Worm (Caenorhabditis elegans) whole organism, L4 larva: ENCODE results near the gene F46H5.3.
A peak's percentile ranks its signal among the peaks of the same experiment; 100 is the strongest.

ENCODE experiments used
- D1046.2 ChIP-seq: fragments of 200-800 bp; sonication (Bioruptor generic); IDR thresholded peaks from 2 replicates; pipeline ENCODE4 v1.3.6; 2022; ENCODE audit warnings: missing genetic modification characterization, missing compliant biosample characterization
- F44E2.7 ChIP-seq: fragments of 200-800 bp; sonication (Bioruptor generic); IDR thresholded peaks from 2 replicates; pipeline ENCODE4 v2.1.2; 2022; ENCODE audit warnings: missing genetic modification characterization, missing compliant biosample characterization
- aha-1 ChIP-seq: fragments of 150-350 bp; peaks from one replicate; lab custom pipeline; 2014; ENCODE audit warnings: missing biosample characterization, missing genetic modification characterization
- ceh-62 ChIP-seq: sonication (generic microtip); optimal IDR thresholded peaks from 2 replicates; lab custom pipeline; 2017; ENCODE audit warnings: missing biosample characterization, missing genetic modification characterization
- cey-2 ChIP-seq: sonication (generic microtip); optimal IDR thresholded peaks from 3 replicates; lab custom pipeline; 2017; ENCODE audit warnings: missing genetic modification characterization, mild to moderate bottlenecking, missing compliant biosample characterization, antibody characterized with exemption, borderline replicate concordance; ENCODE audit not compliant: insufficient read depth
- daf-12 ChIP-seq: fragments of 150-350 bp; optimal IDR thresholded peaks from 2 replicates; lab custom pipeline; 2014; ENCODE audit warnings: missing biosample characterization, missing genetic modification reagents, missing genetic modification characterization
- daf-16 ChIP-seq, 3 experiments: sonication (generic microtip); optimal IDR thresholded peaks; 2 replicates each; lab custom pipeline; 2016 to 2017; ENCODE audit warnings: missing genetic modification characterization in 3 of 3, missing genetic modification reagents in 3 of 3, mild to moderate bottlenecking in 2 of 3, missing compliant biosample characterization in 2 of 3, missing biosample characterization in 1 of 3, moderate library complexity in 1 of 3
- fos-1 ChIP-seq: fragments of 150-350 bp; optimal IDR thresholded peaks from 2 replicates; lab custom pipeline; 2014; ENCODE audit warnings: missing biosample characterization, missing genetic modification characterization
- gei-8 ChIP-seq: fragments of 200-800 bp; sonication (Bioruptor generic); optimal IDR thresholded peaks from 2 replicates; lab custom pipeline; 2018; ENCODE audit warnings: mild to moderate bottlenecking, missing genetic modification characterization, missing compliant biosample characterization
- jun-1 ChIP-seq: fragments of 150-350 bp; optimal IDR thresholded peaks from 2 replicates; lab custom pipeline; 2014; ENCODE audit warnings: missing biosample characterization, missing genetic modification reagents, missing genetic modification characterization
- lim-7 ChIP-seq: fragments of 200-800 bp; sonication (Bioruptor generic); IDR thresholded peaks from 2 replicates; pipeline ENCODE4 v1.3.6; 2022; ENCODE audit warnings: missing genetic modification characterization, missing compliant biosample characterization
- lin-1 ChIP-seq: fragments of 200-800 bp; sonication (Bioruptor generic); IDR thresholded peaks from 2 replicates; pipeline ENCODE4 v1.3.6; 2022; ENCODE audit warnings: missing genetic modification reagents, missing genetic modification characterization, missing compliant biosample characterization
- lin-29 ChIP-seq: fragments of 200-800 bp; sonication (Bioruptor generic); IDR thresholded peaks from 2 replicates; pipeline ENCODE4 v1.3.6; 2022; ENCODE audit warnings: missing genetic modification reagents, missing genetic modification characterization, missing compliant biosample characterization
- lin-39 ChIP-seq: fragments of 150-350 bp; optimal IDR thresholded peaks from 2 replicates; lab custom pipeline; 2014; ENCODE audit warnings: missing biosample characterization, missing genetic modification reagents, missing genetic modification characterization
- mdt-29 ChIP-seq: fragments of 200-800 bp; sonication (Bioruptor generic); IDR thresholded peaks from 2 replicates; pipeline ENCODE4 v1.3.6; 2022; ENCODE audit warnings: missing genetic modification reagents, missing genetic modification characterization, missing compliant biosample characterization
- mep-1 ChIP-seq: fragments of 150-350 bp; sonication (generic microtip); optimal IDR thresholded peaks from 3 replicates; lab custom pipeline; 2014; ENCODE audit warnings: missing biosample characterization, missing genetic modification characterization
- mes-2 ChIP-seq: sonication (generic microtip); optimal IDR thresholded peaks from 2 replicates; lab custom pipeline; 2016; ENCODE audit warnings: missing genotype, mild to moderate bottlenecking, missing genetic modification characterization, missing compliant biosample characterization; ENCODE audit not compliant: poor library complexity, severe bottlenecking
- mxl-2 ChIP-seq: fragments of 200-800 bp; sonication (Bioruptor generic); conservative IDR thresholded peaks from 2 replicates; pipeline ENCODE4 v1.3.6; 2022; ENCODE audit warnings: missing genetic modification reagents, missing genetic modification characterization, missing compliant biosample characterization
- nhr-102 ChIP-seq: sonication (generic microtip); optimal IDR thresholded peaks from 2 replicates; lab custom pipeline; 2016; ENCODE audit warnings: mild to moderate bottlenecking, missing genetic modification characterization, moderate library complexity, missing compliant biosample characterization
- nhr-25 ChIP-seq: sonication (generic microtip); optimal IDR thresholded peaks from 2 replicates; lab custom pipeline; 2017; ENCODE audit warnings: missing genetic modification characterization, mild to moderate bottlenecking, missing compliant biosample characterization, antibody characterized with exemption, moderate library complexity, borderline replicate concordance; ENCODE audit not compliant: insufficient read depth
- nhr-77 ChIP-seq: fragments of 150-350 bp; optimal IDR thresholded peaks from 2 replicates; lab custom pipeline; 2014; ENCODE audit warnings: missing biosample characterization, missing genetic modification characterization
- sdz-12 ChIP-seq: fragments of 200-800 bp; sonication (Bioruptor generic); optimal IDR thresholded peaks from 2 replicates; lab custom pipeline; 2018; ENCODE audit warnings: mild to moderate bottlenecking, missing genetic modification characterization, missing compliant biosample characterization
- set-16 ChIP-seq: fragments of 200-800 bp; sonication (Bioruptor generic); IDR thresholded peaks from 2 replicates; pipeline ENCODE4 v1.3.6; 2022; ENCODE audit warnings: missing genetic modification reagents, missing genetic modification characterization, missing compliant biosample characterization
- unc-130 ChIP-seq: sonication (generic microtip); optimal IDR thresholded peaks from 2 replicates; lab custom pipeline; 2016; ENCODE audit warnings: missing genetic modification reagents, missing genetic modification characterization, missing compliant biosample characterization
- unc-62 ChIP-seq, 3 experiments: fragments of 150-350 bp in 1 of 3; sonication (generic microtip); optimal IDR thresholded peaks in 2 of 3; peaks in 1 of 3; 1 replicate in 1 of 3; 2 replicates in 2 of 3; lab custom pipeline; 2014 to 2017; ENCODE audit warnings: missing biosample characterization in 3 of 3, missing genetic modification characterization in 3 of 3, missing genetic modification reagents in 3 of 3, missing genotype in 1 of 3
- vab-7 ChIP-seq: fragments of 200-800 bp; sonication (Bioruptor generic); IDR thresholded peaks from 2 replicates; pipeline ENCODE4 v1.3.6; 2022; ENCODE audit warnings: missing genetic modification reagents, missing genetic modification characterization, missing compliant biosample characterization
- zag-1 ChIP-seq: fragments of 150-350 bp; optimal IDR thresholded peaks from 2 replicates; lab custom pipeline; 2014; ENCODE audit warnings: missing biosample characterization, missing genetic modification characterization
- zip-11 ChIP-seq: fragments of 200-800 bp; sonication (Bioruptor generic); IDR thresholded peaks from 2 replicates; pipeline ENCODE4 v1.3.6; 2022; ENCODE audit warnings: missing genetic modification characterization, missing compliant biosample characterization
- zip-2 ChIP-seq: fragments of 150-350 bp; optimal IDR thresholded peaks from 2 replicates; lab custom pipeline; 2014; ENCODE audit warnings: missing biosample characterization, missing genetic modification characterization

The F46H5.3 gene

ce11 chrX:7284724-7285184 lies 46.3 kb upstream of the F46H5.3 start (continued):
- TF ChIP-seq mdt-29 (GFP tag; lab: Robert Waterston, UW), result no peak
- TF ChIP-seq nhr-77 (tag; lab: Kevin White, UChicago), result no peak
- TF ChIP-seq mep-1 (tag; lab: Kevin White, UChicago), result peak; percentile 64
- no peak for TF ChIP-seq zag-1 (tag; lab: Kevin White, UChicago)
- no peak for TF ChIP-seq unc-130
- TF ChIP-seq lin-1 (GFP tag; lab: Robert Waterston, UW), result no peak
- no peak for TF ChIP-seq mes-2 (tag; lab: Kevin White, UChicago)

- no peak for TF ChIP-seq ceh-62 (tag; lab: Kevin White, UChicago)
- peak in 1 of 2 experiments; percentile 8 for TF ChIP-seq unc-62 (GFP tag; optimal IDR thresholded peaks at IDR 0.05 in 1 of 2; lab: Kevin White, UChicago)
- TF ChIP-seq unc-62 (tag; optimal IDR thresholded peaks at IDR 0.05; lab: Kevin White, UChicago), result no peak
- TF ChIP-seq zip-2, result no peak
- TF ChIP-seq aha-1 (tag; lab: Kevin White, UChicago), result peak; percentile 96
Observed at ce11 chrX:7283136-7283535, 44.7 kb upstream of the F46H5.3 start.

- TF ChIP-seq F44E2.7 (GFP tag; lab: Robert Waterston, UW), result no peak
- no peak for TF ChIP-seq D1046.2 (GFP tag; lab: Robert Waterston, UW)
- TF ChIP-seq set-16 (GFP tag; lab: Robert Waterston, UW), result peak; percentile 36; the same call in 1 of the 2 replicates
Observed at ce11 chrX:7281347-7281746, 42.9 kb upstream of the F46H5.3 start.

- TF ChIP-seq aha-1 (tag; lab: Kevin White, UChicago) (peak; percentile 34), set-16 (GFP tag; lab: Robert Waterston, UW) (peak; percentile 76), unc-62 (GFP tag; optimal IDR thresholded peaks at IDR 0.05 in 1 of 2; lab: Kevin White, UChicago) (peak in 1 of 2 experiments; percentile 95), unc-62 (tag; optimal IDR thresholded peaks at IDR 0.05; lab: Kevin White, UChicago) (no peak), zag-1 (tag; lab: Kevin White, UChicago) (no peak)
Observed at ce11 chrX:7279671-7280389, 41.4 kb upstream of the F46H5.3 start, which contains the start of gene unc-10. Gene unc-10, minus strand, starts transcription at chrX:7280322.

ce11 chrX:7278095-7278494 lies 39.6 kb upstream of the F46H5.3 start:
- TF ChIP-seq unc-62 (GFP tag; optimal IDR thresholded peaks at IDR 0.05 in 1 of 2; lab: Kevin White, UChicago) (peak in 1 of 2 experiments; percentile 95), unc-62 (tag; optimal IDR thresholded peaks at IDR 0.05; lab: Kevin White, UChicago) (no peak), gei-8 (GFP tag; lab: Kevin White, UChicago) (no peak), fos-1 (tag; lab: Kevin White, UChicago) (no peak)

ce11 chrX:7271968-7272367 lies 33.5 kb upstream of the F46H5.3 start, which contains the start of gene F46H5.11:
Gene F46H5.11, minus strand, starts transcription at chrX:7272068.
- no peak for TF ChIP-seq lin-39 (tag; lab: Kevin White, UChicago)
- TF ChIP-seq zip-2, result no peak
- TF ChIP-seq lin-29 (GFP tag; lab: Robert Waterston, UW), result no peak
- no peak for TF ChIP-seq daf-16 (GFP tag; optimal IDR thresholded peaks at IDR 0.05; lab: Kevin White, UChicago)
- TF ChIP-seq daf-16 (tag; optimal IDR thresholded peaks at IDR 0.05; lab: Kevin White, UChicago), result no peak
- TF ChIP-seq zip-11 (GFP tag; lab: Robert Waterston, UW), result no peak
- no peak for TF ChIP-seq nhr-102 (tag; lab: Kevin White, UChicago)
- no peak for TF ChIP-seq daf-12
- TF ChIP-seq cey-2 (tag; lab: Kevin White, UChicago), result no peak
- TF ChIP-seq lim-7 (GFP tag; lab: Robert Waterston, UW), result no peak
- no peak for TF ChIP-seq mdt-29 (GFP tag; lab: Robert Waterston, UW)
- TF ChIP-seq lin-1 (GFP tag; lab: Robert Waterston, UW), result no peak
- no peak for TF ChIP-seq jun-1 (tag; lab: Kevin White, UChicago)
- TF ChIP-seq mxl-2 (GFP tag; lab: Robert Waterston, UW), result no peak
- no peak for TF ChIP-seq nhr-25
- no peak for TF ChIP-seq sdz-12 (GFP tag; lab: Kevin White, UChicago)
- TF ChIP-seq vab-7 (GFP tag; lab: Robert Waterston, UW), result no peak
